Worm (Caenorhabditis elegans): ENCODE results near the gene F40G9.18.

Gene F40G9.18

ce11 chrIII:179123-179592, 9.8 kb upstream of the F40G9.18 start, which contains the start of gene F40G9.6 (continued):
- TF ChIP-seq pqm-1 (tag; optimal IDR thresholded peaks at IDR 0.05): no peak

ce11 chrIII:178126-178525, 8.7 kb upstream of the F40G9.18 start:
- TF ChIP-seq sox-4 (tag; optimal IDR thresholded peaks at IDR 0.05) (no peak), lin-35 (GFP tag; optimal IDR thresholded peaks at IDR 0.05) (no peak), blmp-1 (tag; optimal IDR thresholded peaks at IDR 0.05) (no peak), irx-1 (tag; optimal IDR thresholded peaks at IDR 0.05) (no peak), fkh-10 (GFP tag; optimal IDR thresholded peaks at IDR 0.05) (no peak)

ce11 chrIII:177715-178114, 8.3 kb upstream of the F40G9.18 start, which contains the start of gene F40G9.14:
Gene F40G9.14, minus strand, starts transcription at chrIII:177815.
- TF ChIP-seq hpl-2 (GFP tag; optimal IDR thresholded peaks at IDR 0.05) (no peak), aly-2 (tag; optimal IDR thresholded peaks at IDR 0.05) (no peak)

- TF ChIP-seq C04F5.9 (tag; optimal IDR thresholded peaks at IDR 0.05) (no peak), sup-37 (GFP tag; optimal IDR thresholded peaks at IDR 0.05) (no peak), vab-15 (tag; optimal IDR thresholded peaks at IDR 0.05) (no peak), isw-1 (GFP tag; IDR thresholded peaks at IDR 0.05) (no peak), Y116A8C.19 (tag; optimal IDR thresholded peaks at IDR 0.05; ENCODE audit: borderline replicate concordance) (no peak), mep-1 (tag; optimal IDR thresholded peaks at IDR 0.05) (no peak), nhr-28 (tag; optimal IDR thresholded peaks at IDR 0.05) (no peak), zag-1 (tag; optimal IDR thresholded peaks at IDR 0.05) (no peak), unc-130 (tag; optimal IDR thresholded peaks at IDR 0.05) (no peak), lsy-2 (tag; optimal IDR thresholded peaks at IDR 0.05) (no peak), ces-1 (GFP tag; optimal IDR thresholded peaks at IDR 0.05) (no peak), rnt-1 (tag; optimal IDR thresholded peaks at IDR 0.05) (no peak)
Observed at ce11 chrIII:175733-176132, 6.4 kb upstream of the F40G9.18 start, which contains the start of gene clec-148. Gene clec-148, minus strand, starts transcription at chrIII:175833.

ce11 chrIII:173501-173900, 4.1 kb upstream of the F40G9.18 start, which contains the start of gene F40G9.19:
Gene F40G9.19, plus strand, starts transcription at chrIII:173801.
- TF ChIP-seq mep-1 (tag; optimal IDR thresholded peaks at IDR 0.05) (no peak), hlh-4 (tag; optimal IDR thresholded peaks at IDR 0.05) (no peak), nhr-237 (tag; optimal IDR thresholded peaks at IDR 0.05) (no peak), hpl-2 (GFP tag; optimal IDR thresholded peaks at IDR 0.05) (no peak), pqm-1 (tag; optimal IDR thresholded peaks at IDR 0.05) (no peak), elt-3 (tag; optimal IDR thresholded peaks at IDR 0.05) (no peak), mab-9 (GFP tag; IDR thresholded peaks at IDR 0.05) (no peak), alr-1 (tag; optimal IDR thresholded peaks at IDR 0.05; ENCODE audit: borderline replicate concordance) (no peak), ceh-82 (tag; optimal IDR thresholded peaks at IDR 0.05) (no peak), ets-5 (GFP tag; IDR thresholded peaks at IDR 0.05) (no peak), hlh-17 (GFP tag; optimal IDR thresholded peaks at IDR 0.05; ENCODE audit: borderline replicate concordance) (no peak)

- TF ChIP-seq dpl-1 (GFP tag; optimal IDR thresholded peaks at IDR 0.05) (no peak), mdl-1 (tag; optimal IDR thresholded peaks at IDR 0.05) (no peak), rnt-1 (tag; optimal IDR thresholded peaks at IDR 0.05) (no peak), Y116A8C.19 (tag; optimal IDR thresholded peaks at IDR 0.05; ENCODE audit: borderline replicate concordance) (no peak)
Observed at ce11 chrIII:171617-172016, 2.2 kb upstream of the F40G9.18 start, which contains the start of the genes F40G9.9 and F40G9.12. Gene F40G9.9, minus strand, starts transcription at chrIII:171717. Gene F40G9.12, plus strand, starts transcription at chrIII:171847.

ce11 chrIII:165390-165789, 4.0 kb downstream of the F40G9.18 start, which contains the start of gene F40G9.7:
Gene F40G9.7, plus strand, starts transcription at chrIII:165690.
- TF ChIP-seq nhr-47 (tag; optimal IDR thresholded peaks at IDR 0.05) (no peak), ceh-8 (GFP tag; optimal IDR thresholded peaks at IDR 0.05) (no peak), egl-13 (tag; optimal IDR thresholded peaks at IDR 0.05) (no peak), aly-2 (tag; optimal IDR thresholded peaks at IDR 0.05) (no peak), zag-1 (tag; optimal IDR thresholded peaks at IDR 0.05) (no peak), zip-4 (GFP tag; optimal IDR thresholded peaks at IDR 0.05) (no peak), vab-15 (tag; optimal IDR thresholded peaks at IDR 0.05) (no peak), lin-14 (GFP tag; optimal IDR thresholded peaks at IDR 0.05) (no peak), lin-15B (tag; optimal IDR thresholded peaks at IDR 0.05) (no peak), xbp-1 (tag; optimal IDR thresholded peaks at IDR 0.05) (no peak), nhr-11 (tag; optimal IDR thresholded peaks at IDR 0.05) (no peak), ces-1 (GFP tag; optimal IDR thresholded peaks at IDR 0.05) (no peak), Y116A8C.19 (tag; optimal IDR thresholded peaks at IDR 0.05; ENCODE audit: borderline replicate concordance) (no peak), snu-23 (GFP tag; optimal IDR thresholded peaks at IDR 0.05) (no peak), ceh-82 (tag; optimal IDR thresholded peaks at IDR 0.05) (no peak), ceh-90 (tag; optimal IDR thresholded peaks at IDR 0.05) (no peak)

Measured in whole organism, L1 larva.